Fruit fly (Drosophila melanogaster): ENCODE measurements around the gene Yp2.

DNA sequence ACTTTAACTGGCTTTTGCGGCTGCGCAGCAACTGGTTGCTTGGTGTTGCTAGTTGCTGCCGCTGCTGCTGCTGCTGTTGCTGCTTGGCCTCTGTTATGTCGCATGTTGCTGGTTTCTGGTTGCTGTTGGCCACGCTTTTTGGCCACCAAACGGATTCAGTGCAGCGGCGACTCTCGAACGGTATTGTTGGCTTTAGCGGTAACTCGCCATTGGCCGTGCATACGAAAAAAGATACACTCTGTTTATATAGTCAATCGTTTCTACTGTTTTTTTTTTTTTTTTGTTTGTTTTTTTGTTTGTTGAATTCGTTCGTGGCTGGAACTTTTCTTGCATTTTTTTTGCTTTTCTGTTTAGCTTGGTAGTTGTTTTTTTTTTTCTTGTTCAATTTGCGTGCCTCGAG is 35.7 kb downstream of the Yp2 start, which contains the start of gene Cht6:
- no peak for TF ChIP-seq CG12605 (GFP tag; IDR thresholded peaks at IDR 0.05)
- TF ChIP-seq CG10348 (GFP tag; IDR thresholded peaks at IDR 0.05) = no peak
- TF ChIP-seq EcR (GFP tag; optimal IDR thresholded peaks at IDR 0.05) = no peak
- no peak for TF ChIP-seq Snoo (tag; optimal IDR thresholded peaks at IDR 0.05)
- no peak for TF ChIP-seq CG13204 (GFP tag; optimal IDR thresholded peaks at IDR 0.05)
- TF ChIP-seq CG9948 (tag; optimal IDR thresholded peaks at IDR 0.05) = no peak
- TF ChIP-seq CG8159 (tag; optimal IDR thresholded peaks at IDR 0.05) = no peak
- TF ChIP-seq Pif1A (GFP tag; optimal IDR thresholded peaks at IDR 0.05) = no peak
